Worm (Caenorhabditis elegans) whole organism, L1 larva: ENCODE data around the gene nspa-8.

Experiments used
- C16A3.4 ChIP-seq: fragments of 150-350 bp; optimal IDR thresholded peaks from 2 replicates; lab custom pipeline; 2014; ENCODE audit warnings: missing biosample characterization, missing genetic modification characterization
- C34B4.2 ChIP-seq: sonication (generic microtip); optimal IDR thresholded peaks from 2 replicates; lab custom pipeline; 2017; ENCODE audit warnings: mild to moderate bottlenecking, missing genetic modification characterization, missing compliant biosample characterization
- F16B12.6 ChIP-seq: fragments of 150-350 bp; optimal IDR thresholded peaks from 2 replicates; lab custom pipeline; 2014; ENCODE audit warnings: missing biosample characterization, missing genetic modification characterization
- Y116A8C.19 ChIP-seq: sonication (generic microtip); optimal IDR thresholded peaks from 2 replicates; lab custom pipeline; 2016; ENCODE audit warnings: missing compliant biosample characterization, missing genetic modification characterization, borderline replicate concordance
- ama-1 ChIP-seq: fragments of 150-350 bp; optimal IDR thresholded peaks from 2 replicates; lab custom pipeline; 2014
- blmp-1 ChIP-seq: fragments of 150-350 bp; optimal IDR thresholded peaks from 2 replicates; lab custom pipeline; 2014; ENCODE audit warnings: missing biosample characterization, missing genetic modification characterization
- ceh-82 ChIP-seq, 3 experiments: fragments of 150-350 bp in 1 of 3; sonication (generic microtip) in 2 of 3; optimal IDR thresholded peaks; 2 replicates each; lab custom pipeline; 2014 to 2017; ENCODE audit warnings: missing biosample characterization in 3 of 3, missing genetic modification characterization in 3 of 3
- ceh-88 ChIP-seq: fragments of 200-800 bp; sonication (Bioruptor generic); IDR thresholded peaks from 2 replicates; pipeline ENCODE4 v1.3.6; 2022; ENCODE audit warnings: missing genetic modification characterization, missing compliant biosample characterization
- ceh-90 ChIP-seq: sonication (generic microtip); optimal IDR thresholded peaks from 2 replicates; lab custom pipeline; 2016; ENCODE audit warnings: missing genetic modification characterization, missing compliant biosample characterization
- dpl-1 ChIP-seq, 3 experiments: fragments of 150-350 bp in 2 of 3; sonication (generic microtip) in 1 of 3; optimal IDR thresholded peaks; 2 replicates each; lab custom pipeline; 2014 to 2017; ENCODE audit warnings: missing biosample characterization in 3 of 3, missing genetic modification characterization in 3 of 3, missing genetic modification reagents in 3 of 3
- dsc-1 ChIP-seq: sonication (generic microtip); optimal IDR thresholded peaks from 2 replicates; lab custom pipeline; 2016; ENCODE audit warnings: mild to moderate bottlenecking, missing genetic modification characterization, missing compliant biosample characterization
- efl-1 ChIP-seq, 4 experiments: fragments of 150-350 bp; optimal IDR thresholded peaks in 3 of 4; peaks in 1 of 4; 1 replicate in 1 of 4; 2 replicates in 3 of 4; lab custom pipeline; 2014; ENCODE audit warnings: missing biosample characterization in 2 of 4, missing genetic modification characterization in 2 of 4, missing genetic modification reagents in 2 of 4
- egl-13 ChIP-seq: sonication (generic microtip); optimal IDR thresholded peaks from 2 replicates; lab custom pipeline; 2016; ENCODE audit warnings: missing genotype, missing genetic modification reagents, missing genetic modification characterization, missing compliant biosample characterization
- elt-2 ChIP-seq: sonication (generic microtip); optimal IDR thresholded peaks from 2 replicates; lab custom pipeline; 2016; ENCODE audit warnings: missing genetic modification characterization, mild to moderate bottlenecking, inconsistent platforms, missing compliant biosample characterization, missing genetic modification reagents
- elt-3 ChIP-seq, 6 experiments: fragments of 150-350 bp in 1 of 6; sonication (generic microtip); optimal IDR thresholded peaks; 2 replicates each; lab custom pipeline; 2017 to 2018; ENCODE audit warnings: missing biosample characterization in 6 of 6, missing genetic modification characterization in 6 of 6, inconsistent platforms in 1 of 6
- ets-5 ChIP-seq: fragments of 200-800 bp; sonication (Bioruptor generic); IDR thresholded peaks from 2 replicates; pipeline ENCODE4 v1.3.6; 2022; ENCODE audit warnings: missing genetic modification characterization, missing compliant biosample characterization
- fkh-10 ChIP-seq: sonication (generic microtip); optimal IDR thresholded peaks from 2 replicates; lab custom pipeline; 2017; ENCODE audit warnings: missing biosample characterization, missing genetic modification reagents, missing genetic modification characterization
- fkh-8 ChIP-seq: sonication (generic microtip); optimal IDR thresholded peaks from 2 replicates; lab custom pipeline; 2016; ENCODE audit warnings: mild to moderate bottlenecking, missing genetic modification characterization, missing compliant biosample characterization
- fos-1 ChIP-seq: fragments of 150-350 bp; optimal IDR thresholded peaks from 2 replicates; lab custom pipeline; 2014; ENCODE audit warnings: missing biosample characterization, missing genetic modification characterization
- grh-1 ChIP-seq: fragments of 200-800 bp; sonication (Bioruptor generic); IDR thresholded peaks from 2 replicates; pipeline ENCODE4 v1.3.6; 2022; ENCODE audit warnings: missing genetic modification reagents, missing genetic modification characterization, missing compliant biosample characterization
- isw-1 ChIP-seq: fragments of 200-800 bp; sonication (Bioruptor generic); IDR thresholded peaks from 2 replicates; pipeline ENCODE4 v1.3.6; 2022; ENCODE audit warnings: missing genetic modification characterization, missing compliant biosample characterization
- jun-1 ChIP-seq: fragments of 150-350 bp; optimal IDR thresholded peaks from 2 replicates; lab custom pipeline; 2014; ENCODE audit warnings: missing biosample characterization, missing genetic modification reagents, missing genetic modification characterization
- lin-13 ChIP-seq: fragments of 150-350 bp; optimal IDR thresholded peaks from 2 replicates; lab custom pipeline; 2014; ENCODE audit warnings: missing biosample characterization, missing genetic modification reagents, missing genetic modification characterization
- mdl-1 ChIP-seq, 2 experiments: fragments of 150-350 bp; optimal IDR thresholded peaks; 2 replicates each; lab custom pipeline; 2014 to 2017; ENCODE audit warnings: missing biosample characterization in 2 of 2, missing genetic modification characterization in 2 of 2, inconsistent platforms in 1 of 2
- mef-2 ChIP-seq: fragments of 150-350 bp; optimal IDR thresholded peaks from 2 replicates; lab custom pipeline; 2014; ENCODE audit warnings: missing biosample characterization, missing genetic modification characterization
- mep-1 ChIP-seq: fragments of 150-350 bp; optimal IDR thresholded peaks from 2 replicates; lab custom pipeline; 2014; ENCODE audit warnings: missing biosample characterization, missing genetic modification characterization
- nhr-11 ChIP-seq: fragments of 150-350 bp; optimal IDR thresholded peaks from 2 replicates; lab custom pipeline; 2014; ENCODE audit warnings: missing biosample characterization, missing genetic modification characterization
- nhr-19 ChIP-seq: fragments of 200-800 bp; sonication (Bioruptor generic); conservative IDR thresholded peaks from 2 replicates; pipeline ENCODE4 v1.3.6; 2022; ENCODE audit warnings: missing genetic modification characterization, missing compliant biosample characterization
- nhr-20 ChIP-seq: sonication (generic microtip); optimal IDR thresholded peaks from 2 replicates; lab custom pipeline; 2016; ENCODE audit warnings: mild to moderate bottlenecking, missing genetic modification characterization, missing compliant biosample characterization
- nhr-28 ChIP-seq: fragments of 150-350 bp; optimal IDR thresholded peaks from 2 replicates; lab custom pipeline; 2014; ENCODE audit warnings: missing biosample characterization, missing genetic modification characterization
- nhr-47 ChIP-seq: sonication (generic microtip); optimal IDR thresholded peaks from 2 replicates; lab custom pipeline; 2016; ENCODE audit warnings: mild to moderate bottlenecking, missing genetic modification characterization, moderate library complexity, missing compliant biosample characterization
- nhr-71 ChIP-seq: sonication (generic microtip); optimal IDR thresholded peaks from 2 replicates; lab custom pipeline; 2016; ENCODE audit warnings: mild to moderate bottlenecking, missing genetic modification characterization, moderate library complexity, missing compliant biosample characterization
- nhr-76 ChIP-seq: sonication (generic microtip); optimal IDR thresholded peaks from 2 replicates; lab custom pipeline; 2017; ENCODE audit warnings: missing biosample characterization, missing genetic modification characterization
- nhr-77 ChIP-seq: fragments of 150-350 bp; optimal IDR thresholded peaks from 2 replicates; lab custom pipeline; 2014; ENCODE audit warnings: missing biosample characterization, missing genetic modification characterization
- nhr-84 ChIP-seq: sonication (generic microtip); optimal IDR thresholded peaks from 2 replicates; lab custom pipeline; 2017; ENCODE audit warnings: missing biosample characterization, missing genetic modification characterization
- nhr-85 ChIP-seq: sonication (generic microtip); peaks from one replicate; lab custom pipeline; 2016; ENCODE audit warnings: missing genetic modification characterization, inconsistent platforms, missing compliant biosample characterization
- nhr-90 ChIP-seq: sonication (generic microtip); optimal IDR thresholded peaks from 2 replicates; lab custom pipeline; 2016; ENCODE audit warnings: mild to moderate bottlenecking, missing genetic modification characterization, missing compliant biosample characterization; ENCODE audit not compliant: poor library complexity
- pag-3 ChIP-seq: sonication (generic microtip); optimal IDR thresholded peaks from 2 replicates; lab custom pipeline; 2017; ENCODE audit warnings: missing genetic modification characterization, mild to moderate bottlenecking, missing compliant biosample characterization, antibody characterized with exemption, borderline replicate concordance; ENCODE audit not compliant: insufficient read depth
- pax-3 ChIP-seq: fragments of 200-800 bp; sonication (Bioruptor generic); optimal IDR thresholded peaks from 2 replicates; lab custom pipeline; 2018; ENCODE audit warnings: mild to moderate bottlenecking, missing genetic modification characterization, moderate library complexity, missing compliant biosample characterization
- snpc-4 ChIP-seq: fragments of 150-350 bp; optimal IDR thresholded peaks from 2 replicates; lab custom pipeline; 2014; ENCODE audit warnings: missing biosample characterization, missing genetic modification characterization
- sox-4 ChIP-seq: sonication (generic microtip); optimal IDR thresholded peaks from 2 replicates; lab custom pipeline; 2016; ENCODE audit warnings: missing genetic modification characterization, missing compliant biosample characterization
- sptf-1 ChIP-seq: fragments of 150-350 bp; optimal IDR thresholded peaks from 2 replicates; lab custom pipeline; 2014; ENCODE audit warnings: missing biosample characterization, missing genetic modification characterization
- sup-37 ChIP-seq: fragments of 200-800 bp; sonication (Bioruptor generic); optimal IDR thresholded peaks from 2 replicates; lab custom pipeline; 2018; ENCODE audit warnings: mild to moderate bottlenecking, missing genetic modification characterization, missing compliant biosample characterization
- swsn-7 ChIP-seq: sonication (generic microtip); optimal IDR thresholded peaks from 2 replicates; lab custom pipeline; 2016; ENCODE audit warnings: missing genetic modification characterization, missing compliant biosample characterization
- tbx-2 ChIP-seq: sonication (generic microtip); optimal IDR thresholded peaks from 2 replicates; lab custom pipeline; 2016; ENCODE audit warnings: missing genetic modification characterization, missing compliant biosample characterization
- tlp-1 ChIP-seq: fragments of 150-350 bp; optimal IDR thresholded peaks from 2 replicates; lab custom pipeline; 2014; ENCODE audit warnings: missing biosample characterization, missing genetic modification characterization
- unc-130 ChIP-seq: fragments of 150-350 bp; optimal IDR thresholded peaks from 2 replicates; lab custom pipeline; 2017; ENCODE audit warnings: missing biosample characterization, missing genetic modification characterization, inconsistent platforms
- vab-15 ChIP-seq: sonication (generic microtip); optimal IDR thresholded peaks from 2 replicates; lab custom pipeline; 2017; ENCODE audit warnings: missing genotype, mild to moderate bottlenecking, missing genetic modification characterization, missing compliant biosample characterization
- xbp-1 ChIP-seq: sonication (generic microtip); optimal IDR thresholded peaks from 2 replicates; lab custom pipeline; 2016; ENCODE audit warnings: missing genetic modification characterization, missing compliant biosample characterization
- zag-1 ChIP-seq: fragments of 150-350 bp; optimal IDR thresholded peaks from 2 replicates; lab custom pipeline; 2014; ENCODE audit warnings: missing biosample characterization, missing genetic modification characterization
- ztf-11 ChIP-seq, 2 experiments: sonication (generic microtip); optimal IDR thresholded peaks; 2 replicates each; lab custom pipeline; 2016 to 2017; ENCODE audit warnings: missing genetic modification characterization in 2 of 2, missing biosample characterization in 1 of 2, missing compliant biosample characterization in 1 of 2
- ztf-4 ChIP-seq: fragments of 150-350 bp; optimal IDR thresholded peaks from 2 replicates; lab custom pipeline; 2014; ENCODE audit warnings: missing biosample characterization, missing genetic modification characterization

The nspa-8 gene

DNA sequence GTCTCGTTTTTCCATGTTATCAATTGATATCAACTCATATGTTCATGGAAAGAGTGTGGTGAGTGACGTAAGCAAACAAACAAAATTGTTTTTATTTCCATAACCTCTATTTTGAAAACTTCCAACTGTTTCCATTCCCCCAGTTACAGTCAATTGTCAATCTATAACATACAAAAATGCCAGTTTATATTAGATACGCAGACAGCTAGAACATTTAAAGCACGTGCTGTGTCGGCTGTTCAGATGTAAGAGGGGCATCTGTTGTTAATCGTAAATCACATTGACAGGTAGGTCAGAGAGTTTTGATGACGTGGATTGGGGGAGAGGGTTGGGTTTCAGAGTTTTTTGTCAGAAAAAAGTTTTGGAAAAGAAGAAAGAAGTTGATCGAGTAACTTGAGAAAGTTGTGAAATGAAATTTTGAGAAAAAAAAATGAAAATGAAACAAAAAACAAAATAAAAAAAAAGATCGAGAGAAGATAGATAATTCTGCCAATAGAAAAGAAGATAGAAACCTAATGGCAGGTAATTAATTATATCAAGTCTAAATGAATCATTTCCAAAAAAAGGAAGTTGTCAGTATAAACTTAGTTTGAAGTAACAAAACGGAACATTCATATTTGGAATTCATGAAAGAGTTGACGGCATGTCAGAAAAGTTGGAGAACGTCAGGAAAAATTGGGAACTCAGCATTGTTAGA lies 21.8 kb upstream of the nspa-8 start (continued):
- TF ChIP-seq nhr-47 (tag; lab: Kevin White, UChicago) (peak; percentile 65), nhr-28 (tag; lab: Kevin White, UChicago) (no peak), sox-4 (tag; lab: Kevin White, UChicago) (no peak), egl-13 (no peak), zag-1 (tag; lab: Kevin White, UChicago) (no peak), lin-13 (no peak), efl-1 (optimal IDR thresholded peaks at IDR 0.05; lab: Kevin White, UChicago) (peak; percentile 36 to 42), efl-1 (GFP tag; optimal IDR thresholded peaks at IDR 0.05 in 1 of 2; lab: Kevin White, UChicago) (peak; percentile 14 to 94), unc-130 (tag; lab: Kevin White, UChicago) (peak; percentile 70), mef-2 (tag; lab: Kevin White, UChicago) (no peak), elt-2 (tag; lab: Kevin White, UChicago) (peak; percentile 51), fkh-8 (tag; lab: Kevin White, UChicago) (no peak), blmp-1 (peak; percentile 53), nhr-77 (tag; lab: Kevin White, UChicago) (no peak), fkh-10 (GFP tag; lab: Kevin White, UChicago) (no peak), pax-3 (tag; lab: Kevin White, UChicago) (peak; percentile 14), jun-1 (tag; lab: Kevin White, UChicago) (no peak), nhr-11 (peak; percentile 43), ceh-90 (tag; lab: Kevin White, UChicago) (no peak), tbx-2 (tag; lab: Kevin White, UChicago) (peak; percentile 61), ceh-88 (no peak), F16B12.6 (no peak), dsc-1 (tag; lab: Kevin White, UChicago) (peak; percentile 63), C34B4.2 (no peak), nhr-90 (tag; lab: Kevin White, UChicago) (peak; percentile 42), elt-3 (tag; optimal IDR thresholded peaks at IDR 0.05; lab: Kevin White, UChicago) (peak in 2 of 6 experiments; percentile 44 to 63), ama-1 (lab: Kevin White, UChicago) (peak; percentile 86), vab-15 (tag; lab: Kevin White, UChicago) (peak; percentile 75), Y116A8C.19 (tag; lab: Kevin White, UChicago) (no peak), mep-1 (tag; lab: Kevin White, UChicago) (peak; percentile 81), nhr-84 (no peak), snpc-4 (peak; percentile 8), tlp-1 (tag; lab: Kevin White, UChicago) (no peak), sptf-1 (no peak), nhr-20 (tag; lab: Kevin White, UChicago) (peak; percentile 83), ets-5 (GFP tag; lab: Robert Waterston, UW) (no peak), pag-3 (no peak), ztf-11 (tag; optimal IDR thresholded peaks at IDR 0.05; lab: Kevin White, UChicago) (no peak), fos-1 (no peak), nhr-19 (GFP tag; lab: Robert Waterston, UW) (peak; percentile 78), xbp-1 (tag; lab: Kevin White, UChicago) (peak; percentile 71), dpl-1 (GFP tag; optimal IDR thresholded peaks at IDR 0.05; lab: Kevin White, UChicago) (peak in 2 of 3 experiments; percentile 9 to 46), mdl-1 (tag; optimal IDR thresholded peaks at IDR 0.05; lab: Kevin White, UChicago) (peak in 1 of 2 experiments; percentile 97), isw-1 (no peak), nhr-76 (no peak), nhr-85 (tag; lab: Kevin White, UChicago) (peak; percentile 97), sup-37 (GFP tag; lab: Kevin White, UChicago) (no peak), C16A3.4 (peak; percentile 26), swsn-7 (tag; lab: Kevin White, UChicago) (peak; percentile 48), ceh-82 (tag; optimal IDR thresholded peaks at IDR 0.05; lab: Kevin White, UChicago) (no peak), nhr-71 (tag; lab: Kevin White, UChicago) (peak; percentile 91), grh-1 (GFP tag; lab: Robert Waterston, UW) (peak; percentile 42; the same call in 1 of the 2 replicates), ztf-4 (tag; lab: Kevin White, UChicago) (peak; percentile 38)
